Worm (Caenorhabditis elegans): ENCODE data around the gene F59E12.3.

F59E12.3 gene

ce11 chrII:5688959-5689358 is 50.8 kb downstream of the F59E12.3 start, which contains the start of gene C25H3.11:
Gene C25H3.11 (minus strand): TSS chrII:5689040.
- TF ChIP-seq ama-1 (optimal IDR thresholded peaks at IDR 0.05) (peak; percentile 5), sox-4 (tag; optimal IDR thresholded peaks at IDR 0.05) (no peak), pha-2 (tag; optimal IDR thresholded peaks at IDR 0.05) (no peak), hlh-30 (tag; optimal IDR thresholded peaks at IDR 0.05; ENCODE audit: insufficient read depth) (peak; percentile 55), ceh-2 (tag; optimal IDR thresholded peaks at IDR 0.05) (peak; percentile 35)

Measured in whole organism, late embryonic.